Fruit fly (Drosophila melanogaster): ENCODE results near the gene Btnd.

DNA sequence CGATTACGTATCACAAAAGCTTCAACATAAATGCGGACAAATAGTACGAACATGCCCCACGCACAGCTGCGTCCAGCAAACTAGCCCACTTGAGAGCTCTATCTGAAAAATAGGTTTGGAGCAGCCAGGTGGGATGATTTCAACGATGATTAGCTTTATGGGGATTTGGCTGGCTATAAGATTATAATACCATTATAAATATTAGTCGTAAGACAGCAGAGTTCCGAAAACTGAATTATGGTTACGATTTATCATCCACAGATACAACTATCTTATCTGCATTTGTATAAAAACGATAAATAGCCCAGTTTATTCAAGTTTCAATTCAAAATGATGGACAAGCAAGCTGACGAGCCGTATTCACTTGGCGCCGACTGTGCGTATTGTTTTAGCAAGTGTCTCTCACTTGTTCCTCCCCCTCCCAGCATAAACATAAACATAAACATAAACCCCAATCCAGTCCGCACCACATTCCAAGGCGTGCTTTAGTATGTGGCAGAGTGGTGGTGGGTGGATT is 44.5 kb upstream of the Btnd start:
- TF ChIP-seq Vsx2 (GFP tag; optimal IDR thresholded peaks at IDR 0.05; ENCODE audit: partially characterized antibody) (no peak), Hr78 (GFP tag; optimal IDR thresholded peaks at IDR 0.05) (no peak), GATAd (GFP tag; optimal IDR thresholded peaks at IDR 0.05) (no peak), foxo (GFP tag; optimal IDR thresholded peaks at IDR 0.05) (no peak), lola (GFP tag; optimal IDR thresholded peaks at IDR 0.05) (no peak), ey (GFP tag; optimal IDR thresholded peaks at IDR 0.05) (no peak)

All from whole organism, wandering third instar larva.